Worm (Caenorhabditis elegans) whole organism, early embryonic: ENCODE measurements around the gene B0361.14.

ENCODE experiments used
- B0310.2 ChIP-seq: sonication (generic microtip); optimal IDR thresholded peaks from 2 replicates; lab custom pipeline; 2016; ENCODE audit warnings: mild to moderate bottlenecking, missing genetic modification characterization, missing compliant biosample characterization
- F13C5.2 ChIP-seq: sonication (generic microtip); optimal IDR thresholded peaks from 2 replicates; lab custom pipeline; 2017; ENCODE audit warnings: mild to moderate bottlenecking, missing genetic modification characterization, inconsistent platforms, missing compliant biosample characterization
- ama-1 ChIP-seq: fragments of 150-350 bp; optimal IDR thresholded peaks from 2 replicates; lab custom pipeline; 2014
- ceh-13 ChIP-seq: fragments of 200-800 bp; sonication (Bioruptor generic); optimal IDR thresholded peaks from 2 replicates; lab custom pipeline; 2018; ENCODE audit warnings: mild to moderate bottlenecking, missing genetic modification characterization, missing compliant biosample characterization
- ceh-36 ChIP-seq: sonication (generic microtip); optimal IDR thresholded peaks from 2 replicates; lab custom pipeline; 2016; ENCODE audit warnings: missing genetic modification characterization, inconsistent platforms, missing compliant biosample characterization
- ets-7 ChIP-seq: sonication (generic microtip); optimal IDR thresholded peaks from 2 replicates; lab custom pipeline; 2016; ENCODE audit warnings: missing genotype, missing genetic modification characterization, missing compliant biosample characterization
- flt-1 ChIP-seq: fragments of 200-800 bp; sonication (Bioruptor generic); IDR thresholded peaks from 2 replicates; pipeline ENCODE4 v1.3.6; 2022; ENCODE audit warnings: missing genetic modification characterization, missing compliant biosample characterization
- hmbx-1 ChIP-seq: sonication (generic microtip); optimal IDR thresholded peaks from 2 replicates; lab custom pipeline; 2016; ENCODE audit warnings: mild to moderate bottlenecking, missing genetic modification characterization, missing compliant biosample characterization
- hmg-4 ChIP-seq: fragments of 200-800 bp; sonication (Bioruptor generic); optimal IDR thresholded peaks from 2 replicates; lab custom pipeline; 2018; ENCODE audit warnings: mild to moderate bottlenecking, missing genetic modification characterization, missing compliant biosample characterization
- scrt-1 ChIP-seq: fragments of 200-800 bp; sonication (Bioruptor generic); IDR thresholded peaks from 2 replicates; pipeline ENCODE4 v1.3.6; 2022; ENCODE audit warnings: missing genetic modification characterization, missing compliant biosample characterization
- sea-1 ChIP-seq: fragments of 200-800 bp; sonication (Bioruptor generic); conservative IDR thresholded peaks from 2 replicates; pipeline ENCODE4 v1.3.6; 2022; ENCODE audit warnings: missing genetic modification characterization, missing compliant biosample characterization
- tbx-11 ChIP-seq: fragments of 200-800 bp; sonication (Bioruptor generic); IDR thresholded peaks from 2 replicates; pipeline ENCODE4 v1.3.6; 2022; ENCODE audit warnings: missing genetic modification characterization, missing compliant biosample characterization
- tbx-37 ChIP-seq: fragments of 200-800 bp; sonication (Bioruptor generic); conservative IDR thresholded peaks from 2 replicates; pipeline ENCODE4 v1.3.6; 2022; ENCODE audit warnings: missing genetic modification reagents, missing genetic modification characterization, missing compliant biosample characterization
- tra-4 ChIP-seq: sonication (generic microtip); optimal IDR thresholded peaks from 2 replicates; lab custom pipeline; 2017; ENCODE audit warnings: missing genetic modification characterization, missing compliant biosample characterization

ce11 chrIII:7338009-7338408, 38.7 kb upstream of the B0361.14 start:
- no peak for TF ChIP-seq ama-1 (lab: Kevin White, UChicago)
- no peak for TF ChIP-seq sea-1 (GFP tag; lab: Robert Waterston, UW)
- TF ChIP-seq scrt-1 (GFP tag; lab: Robert Waterston, UW): no peak
- no peak for TF ChIP-seq F13C5.2 (tag; lab: Kevin White, UChicago)
- no peak for TF ChIP-seq flt-1
- TF ChIP-seq hmbx-1: no peak
- no peak for TF ChIP-seq tbx-37 (GFP tag; lab: Robert Waterston, UW)
- TF ChIP-seq ceh-36 (tag; lab: Kevin White, UChicago): no peak
- TF ChIP-seq B0310.2 (tag; lab: Kevin White, UChicago): no peak
- TF ChIP-seq ceh-13 (GFP tag; lab: Kevin White, UChicago): no peak
- no peak for TF ChIP-seq tra-4 (tag; lab: Kevin White, UChicago)
- TF ChIP-seq tbx-11: 0 out of 2 replicates have a peak, but pooled peaks have one; percentile 10
- no peak for TF ChIP-seq hmg-4 (GFP tag; lab: Kevin White, UChicago)
- TF ChIP-seq ets-7 (tag; lab: Kevin White, UChicago): no peak
